Worm (Caenorhabditis elegans) whole organism, young adult: Measurements from ENCODE around the gene mrps-10.

Experiments used
- B0035.1 ChIP-seq: sonication (generic microtip); optimal IDR thresholded peaks from 2 replicates; lab custom pipeline; 2016; ENCODE audit warnings: missing genetic modification characterization, mild to moderate bottlenecking, missing compliant biosample characterization, missing genotype, missing genetic modification reagents
- B0336.3 ChIP-seq: fragments of 200-800 bp; sonication (Bioruptor generic); IDR thresholded peaks from 2 replicates; pipeline ENCODE4 v1.3.6; 2022; ENCODE audit warnings: missing genetic modification characterization, missing compliant biosample characterization
- D2030.7 ChIP-seq: fragments of 200-800 bp; sonication (Bioruptor generic); IDR thresholded peaks from 2 replicates; pipeline ENCODE4 v1.3.6; 2022; ENCODE audit warnings: missing genetic modification reagents, missing genetic modification characterization, missing compliant biosample characterization
- F33H1.4 ChIP-seq: fragments of 200-800 bp; sonication (Bioruptor generic); IDR thresholded peaks from 2 replicates; pipeline ENCODE4 v1.3.6; 2022; ENCODE audit warnings: missing genetic modification reagents, missing genetic modification characterization, missing compliant biosample characterization
- F39B2.1 ChIP-seq: fragments of 200-800 bp; sonication (Bioruptor generic); IDR thresholded peaks from 2 replicates; pipeline ENCODE4 v1.3.6; 2022; ENCODE audit warnings: missing genetic modification reagents, missing genetic modification characterization, missing compliant biosample characterization
- F49E8.2 ChIP-seq: sonication (generic microtip); optimal IDR thresholded peaks from 3 replicates; lab custom pipeline; 2017; ENCODE audit warnings: missing genetic modification characterization, mild to moderate bottlenecking, missing compliant biosample characterization, antibody characterized with exemption, moderate library complexity; ENCODE audit not compliant: insufficient read depth
- F57A8.1 ChIP-seq: fragments of 200-800 bp; sonication (Bioruptor generic); optimal IDR thresholded peaks from 2 replicates; lab custom pipeline; 2018; ENCODE audit warnings: mild to moderate bottlenecking, missing genetic modification characterization, moderate library complexity, missing compliant biosample characterization
- K11D2.4 ChIP-seq: fragments of 200-800 bp; sonication (Bioruptor generic); IDR thresholded peaks from 2 replicates; pipeline ENCODE4 v1.3.6; 2022; ENCODE audit warnings: missing genetic modification reagents, missing genetic modification characterization, missing compliant biosample characterization
- Y67H2A.10 ChIP-seq: fragments of 200-800 bp; sonication (Bioruptor generic); conservative IDR thresholded peaks from 2 replicates; pipeline ENCODE4 v1.3.6; 2022; ENCODE audit warnings: missing genetic modification reagents, missing genetic modification characterization, missing compliant biosample characterization
- Y79H2A.3 ChIP-seq: fragments of 200-800 bp; sonication (Bioruptor generic); conservative IDR thresholded peaks from 2 replicates; pipeline ENCODE4 v1.3.6; 2022; ENCODE audit warnings: missing genetic modification reagents, missing genetic modification characterization, missing compliant biosample characterization
- ZK185.1 ChIP-seq: sonication (generic microtip); optimal IDR thresholded peaks from 2 replicates; lab custom pipeline; 2016; ENCODE audit warnings: mild to moderate bottlenecking, missing genetic modification characterization, missing compliant biosample characterization; ENCODE audit not compliant: poor library complexity, severe bottlenecking
- aptf-2 ChIP-seq: fragments of 200-800 bp; sonication (Bioruptor generic); conservative IDR thresholded peaks from 2 replicates; pipeline ENCODE4 v1.3.6; 2022; ENCODE audit warnings: missing genetic modification reagents, missing genetic modification characterization, missing compliant biosample characterization
- aptf-3 ChIP-seq: fragments of 200-800 bp; sonication (Bioruptor generic); IDR thresholded peaks from 2 replicates; pipeline ENCODE4 v1.3.6; 2022; ENCODE audit warnings: missing genetic modification characterization, missing compliant biosample characterization
- attf-6 ChIP-seq: fragments of 200-800 bp; sonication (Bioruptor generic); IDR thresholded peaks from 2 replicates; pipeline ENCODE4 v1.3.6; 2022; ENCODE audit warnings: missing genetic modification reagents, missing genetic modification characterization, missing compliant biosample characterization
- bed-1 ChIP-seq: fragments of 200-800 bp; sonication (Bioruptor generic); IDR thresholded peaks from 2 replicates; pipeline ENCODE4 v1.3.6; 2022; ENCODE audit warnings: missing genetic modification reagents, missing genetic modification characterization, missing compliant biosample characterization
- ceh-40 ChIP-seq: fragments of 200-800 bp; sonication (Bioruptor generic); IDR thresholded peaks from 2 replicates; pipeline ENCODE4 v1.3.6; 2022; ENCODE audit warnings: missing genetic modification characterization, missing compliant biosample characterization
- ceh-91 ChIP-seq: fragments of 200-800 bp; sonication (Bioruptor generic); IDR thresholded peaks from 2 replicates; pipeline ENCODE4 v1.3.6; 2022; ENCODE audit warnings: missing genetic modification reagents, missing genetic modification characterization, missing compliant biosample characterization
- chd-7 ChIP-seq: sonication (generic microtip); optimal IDR thresholded peaks from 2 replicates; lab custom pipeline; 2016; ENCODE audit warnings: mild to moderate bottlenecking, missing genetic modification characterization, moderate library complexity, missing compliant biosample characterization
- efl-1 ChIP-seq: fragments of 150-350 bp; optimal IDR thresholded peaks from 2 replicates; lab custom pipeline; 2014; ENCODE audit warnings: missing biosample characterization, missing genetic modification reagents, missing genetic modification characterization
- egl-18 ChIP-seq: fragments of 200-800 bp; sonication (Bioruptor generic); IDR thresholded peaks from 2 replicates; pipeline ENCODE4 v1.3.6; 2022; ENCODE audit warnings: missing genetic modification reagents, missing genetic modification characterization, missing compliant biosample characterization
- hlh-12 ChIP-seq: sonication (generic microtip); optimal IDR thresholded peaks from 2 replicates; lab custom pipeline; 2016; ENCODE audit warnings: missing genetic modification characterization, missing compliant biosample characterization
- hlh-26 ChIP-seq: fragments of 200-800 bp; sonication (Bioruptor generic); conservative IDR thresholded peaks from 2 replicates; pipeline ENCODE4 v1.3.6; 2022; ENCODE audit warnings: missing genetic modification reagents, missing genetic modification characterization, missing compliant biosample characterization
- hmg-1.2 ChIP-seq: fragments of 200-800 bp; sonication (Bioruptor generic); IDR thresholded peaks from 2 replicates; pipeline ENCODE4 v1.3.6; 2022; ENCODE audit warnings: missing genetic modification reagents, missing genetic modification characterization, missing compliant biosample characterization
- hmg-20 ChIP-seq: fragments of 200-800 bp; sonication (Bioruptor generic); IDR thresholded peaks from 2 replicates; pipeline ENCODE4 v1.3.6; 2022; ENCODE audit warnings: missing genetic modification reagents, missing genetic modification characterization, missing compliant biosample characterization
- let-526 ChIP-seq: fragments of 200-800 bp; sonication (Bioruptor generic); IDR thresholded peaks from 2 replicates; pipeline ENCODE4 v1.3.6; 2022; ENCODE audit warnings: missing genetic modification reagents, missing genetic modification characterization, missing compliant biosample characterization
- madf-3 ChIP-seq: fragments of 200-800 bp; sonication (Bioruptor generic); IDR thresholded peaks from 2 replicates; pipeline ENCODE4 v1.3.6; 2022; ENCODE audit warnings: missing genetic modification reagents, missing genetic modification characterization, missing compliant biosample characterization
- nfya-2 ChIP-seq: fragments of 200-800 bp; sonication (Bioruptor generic); IDR thresholded peaks from 2 replicates; pipeline ENCODE4 v1.3.6; 2022; ENCODE audit warnings: missing genetic modification reagents, missing genetic modification characterization, missing compliant biosample characterization
- nfyb-1 ChIP-seq: fragments of 200-800 bp; sonication (Bioruptor generic); IDR thresholded peaks from 2 replicates; pipeline ENCODE4 v1.3.6; 2022; ENCODE audit warnings: missing genetic modification reagents, missing genetic modification characterization, missing compliant biosample characterization
- nhr-120 ChIP-seq: fragments of 200-800 bp; sonication (Bioruptor generic); IDR thresholded peaks from 2 replicates; pipeline ENCODE4 v1.3.6; 2022; ENCODE audit warnings: missing genetic modification characterization, missing compliant biosample characterization
- nhr-179 ChIP-seq: sonication (generic microtip); optimal IDR thresholded peaks from 2 replicates; lab custom pipeline; 2016; ENCODE audit warnings: mild to moderate bottlenecking, missing genetic modification characterization, missing compliant biosample characterization
- nhr-27 ChIP-seq: fragments of 200-800 bp; sonication (Bioruptor generic); optimal IDR thresholded peaks from 2 replicates; lab custom pipeline; 2018; ENCODE audit warnings: mild to moderate bottlenecking, missing genetic modification characterization, moderate library complexity, missing compliant biosample characterization
- nhr-90 ChIP-seq: sonication (generic microtip); optimal IDR thresholded peaks from 2 replicates; lab custom pipeline; 2016; ENCODE audit warnings: missing genotype, mild to moderate bottlenecking, missing genetic modification characterization, missing compliant biosample characterization
- pbrm-1 ChIP-seq: fragments of 200-800 bp; sonication (Bioruptor generic); IDR thresholded peaks from 2 replicates; pipeline ENCODE4 v1.3.6; 2022; ENCODE audit warnings: missing genetic modification reagents, missing genetic modification characterization, missing compliant biosample characterization
- pha-4 ChIP-seq: fragments of 150-350 bp; sonication (generic microtip); optimal IDR thresholded peaks from 2 replicates; lab custom pipeline; 2014; ENCODE audit warnings: missing biosample characterization, missing genetic modification reagents, missing genetic modification characterization
- sdz-38 ChIP-seq: sonication (generic microtip); optimal IDR thresholded peaks from 2 replicates; lab custom pipeline; 2016; ENCODE audit warnings: missing genotype, missing genetic modification characterization, missing compliant biosample characterization
- snpc-1.1 ChIP-seq: sonication (generic microtip); optimal IDR thresholded peaks from 2 replicates; lab custom pipeline; 2017; ENCODE audit warnings: missing genetic modification characterization, mild to moderate bottlenecking, missing compliant biosample characterization, antibody characterized with exemption, moderate library complexity, missing genotype, missing genetic modification reagents; ENCODE audit not compliant: insufficient read depth
- snpc-1.3 ChIP-seq: sonication (generic microtip); optimal IDR thresholded peaks from 2 replicates; lab custom pipeline; 2017; ENCODE audit warnings: missing genetic modification characterization, mild to moderate bottlenecking, missing compliant biosample characterization, antibody characterized with exemption, moderate library complexity, missing genotype, missing genetic modification reagents; ENCODE audit not compliant: insufficient read depth
- somi-1 ChIP-seq: fragments of 200-800 bp; sonication (Bioruptor generic); optimal IDR thresholded peaks from 2 replicates; lab custom pipeline; 2018; ENCODE audit warnings: mild to moderate bottlenecking, missing genetic modification characterization, missing compliant biosample characterization
- sptf-2 ChIP-seq: fragments of 200-800 bp; sonication (Bioruptor generic); optimal IDR thresholded peaks from 2 replicates; lab custom pipeline; 2018; ENCODE audit warnings: mild to moderate bottlenecking, missing genetic modification characterization, missing compliant biosample characterization
- tbp1 ChIP-seq: fragments of 200-800 bp; sonication (Bioruptor generic); optimal IDR thresholded peaks from 2 replicates; lab custom pipeline; 2018; ENCODE audit warnings: mild to moderate bottlenecking, missing genetic modification characterization, missing compliant biosample characterization
- tbx-9 ChIP-seq: sonication (generic microtip); optimal IDR thresholded peaks from 2 replicates; lab custom pipeline; 2016; ENCODE audit warnings: borderline replicate concordance, missing genetic modification characterization, inconsistent platforms, missing compliant biosample characterization
- tlf-1 ChIP-seq: fragments of 200-800 bp; sonication (Bioruptor generic); optimal IDR thresholded peaks from 2 replicates; lab custom pipeline; 2018; ENCODE audit warnings: mild to moderate bottlenecking, missing genetic modification characterization, missing compliant biosample characterization
- unc-62 ChIP-seq: fragments of 150-350 bp; optimal IDR thresholded peaks from 2 replicates; lab custom pipeline; 2014; ENCODE audit warnings: missing biosample characterization, missing genetic modification reagents, missing genetic modification characterization
- ztf-25 ChIP-seq: fragments of 200-800 bp; sonication (Bioruptor generic); IDR thresholded peaks from 2 replicates; pipeline ENCODE4 v1.3.6; 2022; ENCODE audit warnings: missing genetic modification reagents, missing genetic modification characterization, missing compliant biosample characterization
- ztf-28 ChIP-seq: fragments of 200-800 bp; sonication (Bioruptor generic); IDR thresholded peaks from 2 replicates; pipeline ENCODE4 v1.3.6; 2022; ENCODE audit warnings: missing genetic modification reagents, missing genetic modification characterization, missing compliant biosample characterization
- ztf-3 ChIP-seq: fragments of 200-800 bp; sonication (Bioruptor generic); optimal IDR thresholded peaks from 2 replicates; lab custom pipeline; 2018; ENCODE audit warnings: mild to moderate bottlenecking, missing genetic modification characterization, missing compliant biosample characterization
- ztf-6 ChIP-seq: fragments of 200-800 bp; sonication (Bioruptor generic); IDR thresholded peaks from 2 replicates; pipeline ENCODE4 v1.3.6; 2022; ENCODE audit warnings: missing genetic modification reagents, missing genetic modification characterization, missing compliant biosample characterization

Gene mrps-10

DNA sequence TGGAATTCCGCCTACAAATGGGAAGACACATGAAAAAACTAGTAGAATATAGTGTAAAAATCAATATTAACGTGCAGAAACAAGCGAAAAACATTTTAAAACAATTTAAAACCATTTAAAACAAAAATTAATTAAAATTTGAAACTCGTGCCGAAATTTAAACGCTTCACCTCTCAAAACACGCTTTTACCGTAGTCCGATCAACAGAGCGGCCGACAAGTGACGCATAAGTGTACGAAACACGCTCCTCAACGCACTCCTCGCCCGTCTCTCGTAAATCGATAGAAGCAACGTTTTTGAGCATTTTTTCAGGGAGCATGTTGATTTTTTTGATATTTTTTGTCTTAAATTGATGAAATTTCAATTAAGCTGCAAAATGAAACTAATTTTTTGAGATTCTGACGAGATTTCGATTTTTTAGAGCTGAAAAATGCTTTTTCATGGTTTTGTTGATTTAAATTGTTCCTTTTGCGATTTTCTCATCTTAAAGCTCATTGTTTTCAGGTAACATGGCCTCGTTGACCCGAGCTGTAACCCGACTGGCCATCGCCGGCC is 21.3 kb upstream of the mrps-10 start, which contains the start of gene cox-5A (continued):
- peak; percentile 95 for TF ChIP-seq ztf-3 (GFP tag; lab: Kevin White, UChicago)
- peak; percentile 98 for TF ChIP-seq chd-7 (tag; lab: Kevin White, UChicago)
- no peak for TF ChIP-seq hlh-26 (GFP tag; lab: Robert Waterston, UW)
- TF ChIP-seq ceh-40 = 0 out of 2 replicates have a peak, but pooled peaks have one; percentile 69
- TF ChIP-seq hmg-20 (GFP tag; lab: Robert Waterston, UW) = peak; percentile 95
- peak; percentile 94 for TF ChIP-seq efl-1
- peak; percentile 90 for TF ChIP-seq ceh-91 (GFP tag; lab: Robert Waterston, UW)
- TF ChIP-seq sdz-38 = no peak
- peak; percentile 98 for TF ChIP-seq ZK185.1 (tag; lab: Kevin White, UChicago)
- TF ChIP-seq madf-3 = peak; percentile 97
- no peak for TF ChIP-seq F57A8.1 (GFP tag; lab: Kevin White, UChicago)
- peak; percentile 89 for TF ChIP-seq ztf-6 (GFP tag; lab: Robert Waterston, UW)
- peak; percentile 97 for TF ChIP-seq snpc-1.3 (tag; lab: Kevin White, UChicago)
- peak; percentile 85; the same call in 1 of the 2 replicates for TF ChIP-seq nfya-2 (GFP tag; lab: Robert Waterston, UW)
- TF ChIP-seq Y67H2A.10 = peak; percentile 90
- TF ChIP-seq nhr-27 (tag; lab: Kevin White, UChicago) = peak; percentile 63
- TF ChIP-seq aptf-2 (GFP tag; lab: Robert Waterston, UW) = 0 out of 2 replicates have a peak, but pooled peaks have one; percentile 31
- TF ChIP-seq ztf-28 = peak; percentile 74
- peak; percentile 68 for TF ChIP-seq unc-62 (GFP tag; lab: Kevin White, UChicago)
- TF ChIP-seq F33H1.4 (GFP tag; lab: Robert Waterston, UW) = peak; percentile 87
- TF ChIP-seq D2030.7 (GFP tag; lab: Robert Waterston, UW) = peak; percentile 94
- peak; percentile 99 for TF ChIP-seq tlf-1 (GFP tag; lab: Kevin White, UChicago)
- peak; percentile 80 for TF ChIP-seq attf-6 (GFP tag; lab: Robert Waterston, UW)
- peak; percentile 96 for TF ChIP-seq let-526 (GFP tag; lab: Robert Waterston, UW)
- TF ChIP-seq Y79H2A.3 = peak; percentile 88
- TF ChIP-seq hmg-1.2 (GFP tag; lab: Robert Waterston, UW) = peak; percentile 92
- TF ChIP-seq nhr-90 (tag; lab: Kevin White, UChicago) = peak; percentile 79
- TF ChIP-seq nhr-120 = 0 out of 2 replicates have a peak, but pooled peaks have one; percentile 61
- TF ChIP-seq B0336.3 (GFP tag; lab: Robert Waterston, UW) = peak; percentile 99
- TF ChIP-seq hlh-12 (tag; lab: Kevin White, UChicago) = no peak
- peak; percentile 80 for TF ChIP-seq tbp1 (GFP tag; lab: Kevin White, UChicago)
- TF ChIP-seq ztf-25 (GFP tag; lab: Robert Waterston, UW) = peak; percentile 72; the same call in 1 of the 2 replicates
- no peak for TF ChIP-seq nhr-179
- peak; percentile 99 for TF ChIP-seq nfyb-1 (GFP tag; lab: Robert Waterston, UW)
- TF ChIP-seq pha-4 (tag; lab: Kevin White, UChicago) = peak; percentile 98
- peak; percentile 82; the same call in 1 of the 2 replicates for TF ChIP-seq F39B2.1 (GFP tag; lab: Robert Waterston, UW)
- TF ChIP-seq snpc-1.1 (tag; lab: Kevin White, UChicago) = peak; percentile 90
- TF ChIP-seq somi-1 (GFP tag; lab: Kevin White, UChicago) = peak; percentile 98
- TF ChIP-seq B0035.1 = peak; percentile 93
- TF ChIP-seq tbx-9 (tag; lab: Kevin White, UChicago) = no peak
- peak; percentile 98 for TF ChIP-seq K11D2.4 (GFP tag; lab: Robert Waterston, UW)
- peak; percentile 47 for TF ChIP-seq sptf-2 (GFP tag; lab: Kevin White, UChicago)
- TF ChIP-seq bed-1 (GFP tag; lab: Robert Waterston, UW) = no peak
- TF ChIP-seq pbrm-1 (GFP tag; lab: Robert Waterston, UW) = peak; percentile 99
- no peak for TF ChIP-seq aptf-3 (GFP tag; lab: Robert Waterston, UW)
- TF ChIP-seq F49E8.2 (tag; lab: Kevin White, UChicago) = peak; percentile 93
- peak; percentile 92 for TF ChIP-seq egl-18 (GFP tag; lab: Robert Waterston, UW)
